Worm (Caenorhabditis elegans): ENCODE results near the gene R08C7.1.

The R08C7.1 gene

DNA sequence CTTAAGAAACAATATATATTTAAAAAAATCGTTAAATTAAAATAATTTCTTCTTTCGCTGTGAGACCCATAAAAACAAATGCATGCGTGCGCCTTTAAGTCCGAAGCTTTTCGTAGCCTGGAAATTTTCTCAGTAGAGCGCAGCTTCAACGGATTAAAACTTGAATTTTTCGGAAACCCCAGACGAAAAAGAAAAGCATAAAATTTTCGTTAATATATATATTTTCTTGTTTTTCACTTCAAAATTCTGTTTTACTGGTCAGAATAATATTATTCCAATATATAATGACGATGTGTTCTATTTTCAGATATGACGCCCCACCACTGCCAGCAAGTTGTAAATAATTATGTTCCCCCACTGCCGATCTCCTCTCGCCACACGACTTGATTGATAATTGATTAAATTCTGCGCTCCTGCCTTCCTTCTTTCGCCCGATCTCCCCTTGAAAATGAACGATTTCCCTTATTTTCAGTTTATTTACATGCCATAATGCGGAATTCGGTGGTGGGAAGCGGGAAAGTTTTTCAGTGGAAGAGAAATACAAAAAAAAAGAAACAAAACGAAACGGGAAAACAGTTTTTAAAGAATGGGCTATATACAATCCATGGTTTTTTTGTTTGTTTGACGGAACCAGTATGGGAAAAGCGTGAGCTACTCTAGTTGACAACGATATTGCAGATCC, 16.5 kb downstream of the R08C7.1 start:
- TF ChIP-seq nhr-23 (tag; optimal IDR thresholded peaks at IDR 0.05) (peak; percentile 14), nhr-237 (tag; optimal IDR thresholded peaks at IDR 0.05) (no peak), lsy-12 (tag; optimal IDR thresholded peaks at IDR 0.05) (peak; percentile 46), elt-1 (tag; optimal IDR thresholded peaks at IDR 0.05) (no peak), hmg-11 (tag; optimal IDR thresholded peaks at IDR 0.05) (peak; percentile 9), ama-1 (optimal IDR thresholded peaks at IDR 0.05) (peak; percentile 98), jun-1 (tag; optimal IDR thresholded peaks at IDR 0.05) (peak; percentile 17), pha-4 (tag; optimal IDR thresholded peaks at IDR 0.05) (peak; percentile 46), tbx-2 (tag; optimal IDR thresholded peaks at IDR 0.05) (peak; percentile 46), sea-2 (GFP tag; optimal IDR thresholded peaks at IDR 0.05) (no peak), elt-2 (tag; optimal IDR thresholded peaks at IDR 0.05) (peak; percentile 40), ztf-4 (tag; optimal IDR thresholded peaks at IDR 0.05) (peak; percentile 69), lin-39 (tag; optimal IDR thresholded peaks at IDR 0.05) (no peak), nhr-43 (tag; optimal IDR thresholded peaks at IDR 0.05; ENCODE audit: poor library complexity, severe bottlenecking) (peak; percentile 65)

DNA sequence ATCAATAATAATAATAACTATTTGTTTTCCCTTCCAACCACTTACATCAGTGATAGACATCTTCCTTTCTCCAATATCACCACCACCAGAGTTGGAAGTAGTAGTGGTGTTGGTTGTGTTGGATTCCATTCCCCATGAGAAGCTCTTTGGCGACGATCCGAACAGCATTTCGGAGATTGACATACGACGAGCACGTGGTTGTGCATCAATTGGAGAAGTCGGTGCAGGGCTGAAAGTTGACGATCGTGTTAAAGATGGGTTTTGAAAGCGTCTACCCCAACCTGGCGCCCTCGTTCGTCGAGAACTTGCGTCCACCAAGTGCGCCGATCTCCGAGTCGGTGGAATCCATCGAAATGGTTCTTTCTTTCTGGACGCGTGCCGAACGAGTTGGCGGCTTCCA, 17.4 kb downstream of the R08C7.1 start:
- TF ChIP-seq nhr-76 (tag; optimal IDR thresholded peaks at IDR 0.05) (no peak), eor-1 (tag; optimal IDR thresholded peaks at IDR 0.05) (no peak), egl-27 (tag; optimal IDR thresholded peaks at IDR 0.05) (no peak), ZK546.5 (tag; optimal IDR thresholded peaks at IDR 0.05) (no peak), nhr-77 (tag; optimal IDR thresholded peaks at IDR 0.05) (no peak), elt-3 (tag; optimal IDR thresholded peaks at IDR 0.05) (no peak), elt-1 (tag; optimal IDR thresholded peaks at IDR 0.05) (no peak), unc-62 (GFP tag; optimal IDR thresholded peaks at IDR 0.05) (no peak)

DNA sequence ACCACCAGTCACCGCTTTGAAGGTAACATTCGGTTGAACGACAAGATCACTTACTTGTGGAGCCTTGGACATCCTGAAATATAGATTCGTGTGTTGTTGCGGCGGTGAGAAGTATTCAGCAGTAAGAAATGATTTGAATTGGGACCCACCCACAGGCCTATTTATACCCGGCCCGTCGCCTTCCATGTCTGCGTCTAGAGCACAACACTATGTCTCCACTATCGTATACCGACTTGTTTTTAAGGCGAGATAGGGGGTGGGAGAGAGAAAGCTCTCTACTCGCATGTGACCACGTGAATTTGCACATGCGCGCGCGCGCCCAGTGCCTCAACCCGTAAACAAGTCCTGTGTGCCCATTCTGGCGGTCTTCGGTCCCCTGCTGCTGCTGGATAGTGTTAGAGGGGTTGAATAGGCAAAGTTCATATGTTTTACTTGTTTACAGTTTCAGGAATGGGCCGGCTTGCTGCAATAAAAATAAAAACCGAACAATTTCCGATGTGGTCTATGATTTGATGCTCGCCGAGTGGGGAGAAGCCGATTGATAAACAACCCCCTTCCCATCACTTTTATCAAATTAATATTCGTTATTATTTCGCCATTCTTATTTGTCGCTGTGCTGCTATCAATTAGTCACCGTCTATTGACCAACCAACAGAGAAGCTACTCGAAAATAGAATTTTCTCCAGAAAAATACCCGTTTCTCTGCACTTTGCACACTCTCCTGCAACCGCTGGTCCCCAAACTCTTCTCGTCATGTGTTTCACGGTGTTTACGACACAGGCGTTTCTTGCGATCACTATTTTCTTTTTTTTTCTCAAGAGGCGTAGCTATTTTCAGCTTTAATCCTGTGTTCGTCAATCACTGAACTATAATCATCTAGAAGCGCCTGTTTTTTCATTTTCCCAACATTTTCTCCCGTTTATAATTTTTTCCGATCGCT, 18.4 kb downstream of the R08C7.1 start:
- TF ChIP-seq ceh-9 (tag; optimal IDR thresholded peaks at IDR 0.05) (no peak), mdl-1 (tag; optimal IDR thresholded peaks at IDR 0.05) (peak; percentile 83), lsy-12 (tag; optimal IDR thresholded peaks at IDR 0.05) (peak; percentile 50), nhr-43 (tag; optimal IDR thresholded peaks at IDR 0.05; ENCODE audit: poor library complexity, severe bottlenecking) (peak; percentile 21), nfya-1 (tag; optimal IDR thresholded peaks at IDR 0.05; ENCODE audit: insufficient read depth) (peak; percentile 74), zag-1 (tag; optimal IDR thresholded peaks at IDR 0.05) (no peak), pha-4 (tag; optimal IDR thresholded peaks at IDR 0.05) (peak; percentile 88), lin-39 (tag; optimal IDR thresholded peaks at IDR 0.05) (peak; percentile 98), sea-2 (GFP tag; optimal IDR thresholded peaks at IDR 0.05) (no peak), ceh-82 (tag; optimal IDR thresholded peaks at IDR 0.05) (no peak), nhr-23 (tag; optimal IDR thresholded peaks at IDR 0.05) (no peak), ama-1 (optimal IDR thresholded peaks at IDR 0.05) (peak; percentile 82), nhr-11 (tag; optimal IDR thresholded peaks at IDR 0.05) (no peak), fkh-10 (GFP tag; optimal IDR thresholded peaks at IDR 0.05) (peak; percentile 88), nhr-76 (tag; optimal IDR thresholded peaks at IDR 0.05) (no peak), nhr-67 (tag; optimal IDR thresholded peaks at IDR 0.05) (no peak), aly-2 (tag; optimal IDR thresholded peaks at IDR 0.05) (no peak), nhr-12 (tag; optimal IDR thresholded peaks at IDR 0.05) (no peak), R02D3.7 (tag; optimal IDR thresholded peaks at IDR 0.05) (no peak), pqm-1 (tag; optimal IDR thresholded peaks at IDR 0.05) (peak; percentile 17), ZK546.5 (tag; optimal IDR thresholded peaks at IDR 0.05) (no peak), skn-1 (tag; optimal IDR thresholded peaks at IDR 0.05) (no peak), jun-1 (tag; optimal IDR thresholded peaks at IDR 0.05) (peak; percentile 11), daf-12 (tag; optimal IDR thresholded peaks at IDR 0.05) (no peak), ceh-16 (tag; optimal IDR thresholded peaks at IDR 0.05) (no peak), ztf-11 (tag; optimal IDR thresholded peaks at IDR 0.05) (no peak), fkh-2 (tag; optimal IDR thresholded peaks at IDR 0.05) (no peak), hmg-11 (tag; optimal IDR thresholded peaks at IDR 0.05) (peak; percentile 34), elt-3 (tag; optimal IDR thresholded peaks at IDR 0.05) (no peak), eor-1 (tag; optimal IDR thresholded peaks at IDR 0.05) (no peak), elt-1 (tag; optimal IDR thresholded peaks at IDR 0.05) (no peak), egl-5 (tag; optimal IDR thresholded peaks at IDR 0.05) (peak; percentile 25), fos-1 (tag; optimal IDR thresholded peaks at IDR 0.05) (no peak), nhr-25 (tag; optimal IDR thresholded peaks at IDR 0.05) (no peak), ztf-4 (tag; optimal IDR thresholded peaks at IDR 0.05) (no peak), unc-62 (GFP tag; optimal IDR thresholded peaks at IDR 0.05) (no peak), tbx-2 (tag; optimal IDR thresholded peaks at IDR 0.05) (no peak), elt-2 (tag; optimal IDR thresholded peaks at IDR 0.05) (peak; percentile 69), nhr-237 (tag; optimal IDR thresholded peaks at IDR 0.05) (no peak), egl-27 (tag; optimal IDR thresholded peaks at IDR 0.05) (no peak), snpc-4 (tag; optimal IDR thresholded peaks at IDR 0.05) (peak; percentile 52), unc-39 (tag; optimal IDR thresholded peaks at IDR 0.05) (no peak), nhr-77 (tag; optimal IDR thresholded peaks at IDR 0.05) (no peak)

Data from whole organism, L3 larva.